Worm (Caenorhabditis elegans) whole organism, L4/young adult: ENCODE measurements around the gene F12A10.9.

Experiments used
- W03F9.2 ChIP-seq: fragments of 150-350 bp; optimal IDR thresholded peaks from 2 replicates; lab custom pipeline; 2014; ENCODE audit warnings: missing biosample characterization, missing genetic modification characterization
- dao-5 ChIP-seq: sonication (generic microtip); optimal IDR thresholded peaks from 2 replicates; lab custom pipeline; 2016; ENCODE audit warnings: missing genotype, missing genetic modification characterization, moderate library complexity, missing compliant biosample characterization
- him-1 ChIP-seq: sonication (generic microtip); optimal IDR thresholded peaks from 2 replicates; lab custom pipeline; 2016; ENCODE audit warnings: missing genotype, missing genetic modification reagents, missing genetic modification characterization, missing compliant biosample characterization

The F12A10.9 gene

ce11 chrII:5474946-5475345 is 23.5 kb upstream of the F12A10.9 start, which contains the start of gene ilcr-2:
ilcr-2 (plus strand) TSS chrII:5475246.
- TF ChIP-seq him-1 (tag; lab: Kevin White, UChicago): no peak
- no peak for TF ChIP-seq W03F9.2 (tag; lab: Kevin White, UChicago)
- TF ChIP-seq dao-5: no peak

- TF ChIP-seq him-1 (tag; lab: Kevin White, UChicago): no peak
- no peak for TF ChIP-seq W03F9.2 (tag; lab: Kevin White, UChicago)
- no peak for TF ChIP-seq dao-5
Observed at ce11 chrII:5478318-5478717, 20.2 kb upstream of the F12A10.9 start, which contains the start of gene F56D1.1. F56D1.1 (plus strand) TSS chrII:5478618.

DNA sequence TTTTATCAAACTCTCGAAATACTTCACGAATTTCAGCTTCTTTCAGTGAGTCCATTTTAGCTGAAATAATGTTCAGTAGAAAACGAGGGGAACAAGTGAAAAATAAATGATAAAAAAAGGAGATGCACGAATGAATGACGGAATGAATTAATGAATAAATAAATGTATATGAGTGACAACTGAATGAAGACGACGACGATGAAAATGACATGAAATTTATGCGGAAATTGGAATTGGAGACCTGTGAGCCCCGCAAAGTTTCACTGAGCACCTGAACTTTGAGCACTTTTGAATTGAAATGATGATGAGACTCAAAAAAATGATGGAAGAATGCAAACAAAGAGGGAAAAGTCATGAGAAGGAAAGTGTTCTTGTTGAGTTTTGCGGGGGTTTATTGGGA is 16.5 kb upstream of the F12A10.9 start, which contains the start of gene cal-8:
Gene cal-8 (minus strand): TSS at position 60 of the 400 bp plus-strand sequence.
- no peak for TF ChIP-seq W03F9.2 (tag; lab: Kevin White, UChicago)
- no peak for TF ChIP-seq him-1 (tag; lab: Kevin White, UChicago)
- TF ChIP-seq dao-5: no peak

- TF ChIP-seq him-1 (tag; lab: Kevin White, UChicago) (no peak), W03F9.2 (tag; lab: Kevin White, UChicago) (no peak), dao-5 (no peak)
Observed at ce11 chrII:5487844-5488243, 10.6 kb upstream of the F12A10.9 start, which contains the start of gene nep-5. nep-5 (plus strand) TSS chrII:5488144.

DNA sequence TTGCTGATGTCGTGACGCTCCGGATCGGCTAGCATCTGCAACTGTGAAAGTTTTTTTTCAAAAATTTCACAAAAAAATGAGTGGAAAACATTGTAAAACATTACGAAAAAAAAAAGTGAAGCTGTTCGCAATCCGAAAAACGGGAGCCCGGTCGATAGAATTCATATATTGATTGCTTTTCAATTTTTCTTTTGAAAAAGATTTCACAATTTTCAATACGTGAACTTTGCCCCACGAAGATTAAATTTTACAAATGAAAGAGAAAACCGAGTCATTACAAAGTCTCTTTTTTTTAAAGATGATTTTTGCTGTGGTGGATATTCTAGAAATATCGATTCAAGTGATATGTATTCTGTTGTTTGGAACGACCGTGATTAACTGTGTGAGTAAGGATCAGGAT is 4.1 kb upstream of the F12A10.9 start, which contains the start of gene F12A10.6:
Gene F12A10.6 (minus strand): TSS at position 101 of the 400 bp plus-strand sequence.
- TF ChIP-seq W03F9.2 (tag; lab: Kevin White, UChicago) (no peak), dao-5 (no peak)

DNA sequence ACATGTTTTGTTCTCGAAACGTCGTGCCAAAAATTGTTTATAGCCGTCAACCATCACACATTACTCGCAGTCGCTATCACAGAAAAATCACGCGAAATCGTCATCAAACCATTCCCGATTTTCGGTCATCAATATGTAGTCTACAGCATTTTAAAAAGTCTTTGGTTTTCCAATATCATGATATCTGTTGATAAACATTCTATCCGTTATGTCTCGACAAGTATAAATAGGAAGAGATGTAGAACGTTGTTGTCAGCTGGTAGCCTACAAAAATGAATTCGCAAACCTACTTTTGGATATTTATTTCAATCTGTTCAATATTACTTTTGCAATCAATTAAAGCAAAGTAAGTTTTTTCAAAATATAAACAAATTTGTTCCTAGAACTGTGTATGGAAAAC is 2.1 kb upstream of the F12A10.9 start, which contains the start of gene F12A10.1:
Gene F12A10.1 (plus strand): TSS at position 166 of the 400 bp plus-strand sequence.
- no peak for TF ChIP-seq him-1 (tag; lab: Kevin White, UChicago)
- no peak for TF ChIP-seq W03F9.2 (tag; lab: Kevin White, UChicago)
- no peak for TF ChIP-seq dao-5

DNA sequence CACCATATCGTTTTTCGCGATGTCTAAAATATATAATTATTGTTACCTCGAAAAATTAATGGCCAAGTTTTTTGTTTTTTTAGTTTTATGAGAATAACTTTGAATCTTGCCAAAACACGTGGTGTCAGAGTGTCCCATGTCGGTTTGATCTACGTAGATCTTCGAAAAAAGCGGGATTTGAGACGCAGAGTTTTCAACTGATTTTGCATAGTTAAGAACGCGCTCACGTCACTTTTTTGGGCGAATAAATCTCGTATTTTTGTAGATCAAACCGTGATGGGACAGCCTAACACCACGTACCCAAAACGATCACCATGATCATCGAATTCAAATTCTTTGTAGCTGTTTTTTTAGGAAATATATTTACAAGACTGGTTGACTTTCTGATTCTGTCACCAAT is 948 bp upstream of the F12A10.9 start:
- TF ChIP-seq him-1 (tag; lab: Kevin White, UChicago) (no peak), W03F9.2 (tag; lab: Kevin White, UChicago) (no peak), dao-5 (no peak)

ce11 chrII:5500470-5500869 is 2.0 kb downstream of the F12A10.9 start, which contains the start of gene fzy-1:
fzy-1 (plus strand) TSS chrII:5500770.
- TF ChIP-seq dao-5 (no peak), him-1 (tag; lab: Kevin White, UChicago) (no peak), W03F9.2 (tag; lab: Kevin White, UChicago) (no peak)

DNA sequence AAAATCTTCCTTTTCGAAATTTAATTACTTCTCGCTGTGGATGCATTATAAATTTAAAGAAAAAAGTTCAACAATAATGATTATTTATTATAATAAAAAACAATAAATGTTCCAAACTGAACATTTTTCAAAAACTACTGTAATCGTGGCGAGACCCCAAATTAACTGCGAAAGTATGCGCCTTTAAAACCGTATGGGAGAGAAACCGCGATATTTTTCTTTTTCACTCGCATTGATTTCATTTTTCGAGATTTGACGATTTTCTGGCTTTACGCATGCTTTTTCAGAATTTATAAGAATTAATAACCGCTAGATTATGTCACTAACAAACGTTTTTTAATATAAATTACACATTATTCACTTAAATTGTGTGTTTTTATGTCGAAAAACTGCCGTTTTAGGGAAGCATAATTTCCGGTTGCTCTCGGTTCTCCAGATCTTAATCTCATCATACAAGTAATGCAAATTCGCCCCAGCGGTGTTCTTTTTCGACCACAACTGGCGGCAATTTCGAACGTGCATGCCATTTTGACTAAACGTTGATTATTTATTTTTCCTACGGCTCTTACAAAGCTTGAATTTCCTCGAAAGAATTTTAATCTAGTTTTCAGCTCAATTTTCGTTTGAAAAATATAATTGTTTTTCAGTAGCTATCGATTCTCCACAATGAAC is 2.6 kb downstream of the F12A10.9 start, which contains the start of gene F12A10.8:
Gene F12A10.8 (minus strand): TSS at position 79 of the 672 bp plus-strand sequence.
- no peak for TF ChIP-seq W03F9.2 (tag; lab: Kevin White, UChicago)
- no peak for TF ChIP-seq dao-5
- TF ChIP-seq him-1 (tag; lab: Kevin White, UChicago): no peak

DNA sequence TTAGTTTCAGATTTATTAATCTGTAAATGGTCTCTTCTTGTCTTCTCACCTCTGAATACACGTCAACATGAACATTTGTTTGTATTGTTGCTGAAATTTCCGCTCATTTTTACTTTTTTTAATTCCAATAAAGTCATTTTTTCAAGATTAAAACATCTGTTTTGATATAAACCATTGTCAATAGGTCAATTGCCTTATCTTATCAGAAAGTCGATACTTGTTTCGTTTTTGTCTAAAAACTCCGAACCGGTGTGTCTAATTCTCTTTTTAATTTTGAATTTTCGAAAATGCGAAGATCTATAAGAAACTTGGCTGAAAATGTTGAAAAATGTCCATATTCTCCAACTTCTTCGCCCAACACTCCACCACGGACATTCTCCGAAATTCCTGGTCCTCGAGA is 5.3 kb downstream of the F12A10.9 start, which contains the start of gene cyp-44A1:
Gene cyp-44A1 (plus strand): TSS at position 285 of the 400 bp plus-strand sequence.
- TF ChIP-seq W03F9.2 (tag; lab: Kevin White, UChicago): no peak
- no peak for TF ChIP-seq him-1 (tag; lab: Kevin White, UChicago)
- TF ChIP-seq dao-5: no peak

ce11 chrII:5505820-5506287 is 7.4 kb downstream of the F12A10.9 start, which contains the start of gene npp-24:
npp-24 (plus strand) TSS chrII:5505870.
- TF ChIP-seq W03F9.2 (tag; lab: Kevin White, UChicago) (no peak), dao-5 (no peak), him-1 (tag; lab: Kevin White, UChicago) (no peak)

ce11 chrII:5511417-5512353 is 13.2 kb downstream of the F12A10.9 start:
- TF ChIP-seq dao-5: no peak
- TF ChIP-seq him-1 (tag; lab: Kevin White, UChicago): no peak
- no peak for TF ChIP-seq W03F9.2 (tag; lab: Kevin White, UChicago)

DNA sequence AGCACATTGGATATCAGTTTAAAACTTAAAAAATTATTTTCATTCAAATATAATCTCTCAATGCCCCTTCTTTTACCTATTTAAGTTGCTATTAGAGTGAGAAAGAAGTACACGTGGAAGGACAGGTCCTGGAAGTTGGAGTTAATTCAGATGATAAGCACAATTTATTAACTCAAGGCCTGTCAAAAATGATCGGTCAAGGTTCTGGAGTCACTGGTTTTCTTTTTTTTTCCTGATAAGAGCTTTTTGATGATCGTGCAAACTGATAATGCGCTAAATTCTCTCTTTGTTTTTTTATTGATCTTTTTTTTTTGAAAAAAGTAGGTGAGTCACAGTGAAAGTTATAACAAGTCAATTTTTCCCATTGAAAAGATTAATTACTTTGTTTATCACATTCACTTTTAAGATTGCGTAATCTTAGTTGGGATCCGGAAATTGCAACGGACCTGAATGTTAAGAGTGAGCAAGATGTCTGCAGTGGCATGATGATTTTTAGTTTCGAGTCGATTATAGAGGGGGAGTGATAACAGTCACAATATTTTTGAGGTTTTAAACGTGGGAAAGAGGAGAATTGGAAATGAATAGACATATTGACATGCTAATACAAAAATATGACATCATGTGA is 14.1 kb downstream of the F12A10.9 start:
- TF ChIP-seq W03F9.2 (tag; lab: Kevin White, UChicago) (no peak), dao-5 (no peak), him-1 (tag; lab: Kevin White, UChicago) (no peak)
